Comparison of ENCODE assay signal across 1 worm cellular context in genomic region chrII:13732146-13732545, ce11.
A peak's percentile ranks its signal among the peaks of the same experiment; 100 is the strongest.
TF ChIP-seq lines count a peak whose summit lies in the region.

No protein-coding gene starts in this region.

TF ChIP-seq in whole organism, young adult, 124 proteins besides CTCF, POLR2A, EP300 and RAD21 (continued from another document):
- TF ChIP-seq lin-40 (tag; optimal IDR thresholded peaks at IDR 0.05; lab: Kevin White, UChicago), result no peak
- TF ChIP-seq F22D6.2 (tag; optimal IDR thresholded peaks at IDR 0.05; lab: Kevin White, UChicago), result no peak
- no peak for TF ChIP-seq nhr-120 (GFP tag; IDR thresholded peaks at IDR 0.05; lab: Robert Waterston, UW)
- no peak for TF ChIP-seq egrh-3 (GFP tag; IDR thresholded peaks at IDR 0.05; lab: Robert Waterston, UW)
- no peak for TF ChIP-seq F10E7.11 (tag; optimal IDR thresholded peaks at IDR 0.05; lab: Kevin White, UChicago)
- no peak for TF ChIP-seq hmg-20 (GFP tag; IDR thresholded peaks at IDR 0.05; lab: Robert Waterston, UW)
- TF ChIP-seq ztf-22 (GFP tag; optimal IDR thresholded peaks at IDR 0.05; lab: Kevin White, UChicago), result no peak
- TF ChIP-seq dpff-1 (tag; optimal IDR thresholded peaks at IDR 0.05; lab: Kevin White, UChicago), result no peak
- TF ChIP-seq F33H1.4 (GFP tag; IDR thresholded peaks at IDR 0.05; lab: Robert Waterston, UW), result peak; percentile 92
- TF ChIP-seq F37B4.10 (GFP tag; IDR thresholded peaks at IDR 0.05; lab: Robert Waterston, UW), result no peak
- no peak for TF ChIP-seq mel-28 (tag; optimal IDR thresholded peaks at IDR 0.05; lab: Kevin White, UChicago; ENCODE audit: borderline replicate concordance)
- no peak for TF ChIP-seq snpc-1.3 (tag; optimal IDR thresholded peaks at IDR 0.05; lab: Kevin White, UChicago; ENCODE audit: insufficient read depth)
- TF ChIP-seq aptf-2 (GFP tag; conservative IDR thresholded peaks at IDR 0.05; lab: Robert Waterston, UW), result no peak
- no peak for TF ChIP-seq let-526 (GFP tag; IDR thresholded peaks at IDR 0.05; lab: Robert Waterston, UW)
- TF ChIP-seq F49E8.2 (tag; optimal IDR thresholded peaks at IDR 0.05; lab: Kevin White, UChicago; ENCODE audit: insufficient read depth), result no peak
- TF ChIP-seq ztf-6 (GFP tag; IDR thresholded peaks at IDR 0.05; lab: Robert Waterston, UW), result no peak
- no peak for TF ChIP-seq ztf-26 (tag; optimal IDR thresholded peaks at IDR 0.05; lab: Kevin White, UChicago)
- no peak for TF ChIP-seq somi-1 (GFP tag; optimal IDR thresholded peaks at IDR 0.05; lab: Kevin White, UChicago)
- TF ChIP-seq fkh-3 (tag; optimal IDR thresholded peaks at IDR 0.05; lab: Kevin White, UChicago), result no peak
- no peak for TF ChIP-seq tbx-9 (tag; optimal IDR thresholded peaks at IDR 0.05; lab: Kevin White, UChicago; ENCODE audit: borderline replicate concordance)
- TF ChIP-seq hmg-1.2 (GFP tag; IDR thresholded peaks at IDR 0.05; lab: Robert Waterston, UW), result 0 out of 2 replicates have a peak, but pooled peaks have one; percentile 14
- TF ChIP-seq ztf-25 (GFP tag; IDR thresholded peaks at IDR 0.05; lab: Robert Waterston, UW), result no peak
- TF ChIP-seq unc-130 (GFP tag; optimal IDR thresholded peaks at IDR 0.05; lab: Kevin White, UChicago), result peak; percentile 40
- no peak for TF ChIP-seq Y53G8AR.9 (GFP tag; conservative IDR thresholded peaks at IDR 0.05; lab: Robert Waterston, UW)
- peak; percentile 92 for TF ChIP-seq madf-6 (GFP tag; IDR thresholded peaks at IDR 0.05; lab: Robert Waterston, UW)
- TF ChIP-seq sptf-2 (GFP tag; optimal IDR thresholded peaks at IDR 0.05; lab: Kevin White, UChicago), result no peak
- no peak for TF ChIP-seq ztf-3 (GFP tag; optimal IDR thresholded peaks at IDR 0.05; lab: Kevin White, UChicago)
- TF ChIP-seq nhr-90 (tag; optimal IDR thresholded peaks at IDR 0.05; lab: Kevin White, UChicago), result no peak
- TF ChIP-seq B0035.1 (tag; optimal IDR thresholded peaks at IDR 0.05; lab: Kevin White, UChicago), result no peak
- no peak for TF ChIP-seq Y56A3A.18 (GFP tag; IDR thresholded peaks at IDR 0.05; lab: Robert Waterston, UW)
- no peak for TF ChIP-seq hrde-1 (tag; optimal IDR thresholded peaks at IDR 0.05; lab: Kevin White, UChicago; ENCODE audit: borderline replicate concordance)
- no peak for TF ChIP-seq madf-3 (GFP tag; IDR thresholded peaks at IDR 0.05; lab: Robert Waterston, UW)
- TF ChIP-seq repo-1 (tag; optimal IDR thresholded peaks at IDR 0.05; lab: Kevin White, UChicago), result no peak
- no peak for TF ChIP-seq ceh-100 (GFP tag; IDR thresholded peaks at IDR 0.05; lab: Robert Waterston, UW)
- TF ChIP-seq F57A8.1 (GFP tag; optimal IDR thresholded peaks at IDR 0.05; lab: Kevin White, UChicago), result no peak
